Fruit fly (Drosophila melanogaster) whole organism, wandering third instar larva: Measurements from ENCODE around the gene CG31360.

ENCODE experiments used
- Abd-B ChIP-seq: fragments of >200 bp; optimal IDR thresholded peaks from 2 replicates; lab custom pipeline; 2017; ENCODE audit warnings: missing biosample characterization, missing genetic modification characterization
- CrebA ChIP-seq: fragments of 200-800 bp; sonication (Bioruptor generic); optimal IDR thresholded peaks from 2 replicates; lab custom pipeline; 2016; ENCODE audit warnings: missing biosample characterization, mild to moderate bottlenecking, missing genetic modification characterization, borderline replicate concordance
- Hnf4 ChIP-seq: fragments of 200-800 bp; sonication (Bioruptor generic); optimal IDR thresholded peaks from 2 replicates; lab custom pipeline; 2016; ENCODE audit warnings: missing biosample characterization, mild to moderate bottlenecking, missing genetic modification characterization
- Hr83 ChIP-seq: fragments of 200-300 bp; sonication (Bioruptor generic); optimal IDR thresholded peaks from 2 replicates; lab custom pipeline; 2016; ENCODE audit warnings: missing biosample characterization, mild to moderate bottlenecking, missing genetic modification characterization, moderate library complexity; ENCODE audit not compliant: poor library complexity, severe bottlenecking
- Jra ChIP-seq: sonication (Bioruptor generic); optimal IDR thresholded peaks from 2 replicates; lab custom pipeline; 2016; ENCODE audit warnings: missing biosample characterization, missing genetic modification characterization
- Rel ChIP-seq, 2 experiments: fragments of 200-800 bp; sonication (Bioruptor generic) in 1 of 2; optimal IDR thresholded peaks; 2 replicates in 1 of 2; 3 replicates in 1 of 2; lab custom pipeline; 2016 to 2019; ENCODE audit warnings: mild to moderate bottlenecking in 2 of 2, missing biosample characterization in 2 of 2, missing genetic modification characterization in 2 of 2, moderate library complexity in 1 of 2
- br ChIP-seq: fragments of 200-800 bp; sonication (Bioruptor generic); optimal IDR thresholded peaks from 2 replicates; lab custom pipeline; 2016; ENCODE audit warnings: missing biosample characterization, missing genetic modification characterization
- dl ChIP-seq, 2 experiments: fragments of 175-275, 200-275 bp in 1 of 2; fragments of 200-275 bp in 1 of 2; sonication (Bioruptor generic); optimal IDR thresholded peaks; lab custom pipeline; 2018; ENCODE audit warnings: mild to moderate bottlenecking in 2 of 2, missing biosample characterization in 2 of 2, missing genetic modification characterization in 2 of 2, moderate library complexity in 2 of 2; ENCODE audit not compliant: partially characterized antibody in 2 of 2, insufficient read depth in 1 of 2
- dsf ChIP-seq: sonication (Bioruptor generic); optimal IDR thresholded peaks from 2 replicates; lab custom pipeline; 2016; ENCODE audit warnings: missing biosample characterization, missing genetic modification characterization, borderline replicate concordance
- h ChIP-seq: fragments of 200-800 bp; sonication (Bioruptor generic); optimal IDR thresholded peaks from 3 replicates; lab custom pipeline; 2016; ENCODE audit warnings: missing biosample characterization, mild to moderate bottlenecking, missing genetic modification characterization
- lola ChIP-seq: fragments of >200 bp; optimal IDR thresholded peaks from 2 replicates; lab custom pipeline; 2017; ENCODE audit warnings: missing biosample characterization, missing genetic modification characterization
- psq ChIP-seq: fragments of 200-800 bp; sonication (Bioruptor generic); optimal IDR thresholded peaks from 3 replicates; lab custom pipeline; 2017; ENCODE audit warnings: missing biosample characterization, mild to moderate bottlenecking, missing genetic modification characterization, moderate library complexity
- tai ChIP-seq: sonication (Bioruptor generic); optimal IDR thresholded peaks from 2 replicates; lab custom pipeline; 2016; ENCODE audit warnings: missing biosample characterization, missing genetic modification characterization

- TF ChIP-seq Hr83 (GFP tag; lab: Kevin White, UChicago), result peak; percentile 76
- TF ChIP-seq br, result no peak
- TF ChIP-seq psq (GFP tag; lab: Kevin White, UChicago), result no peak
- TF ChIP-seq Jra (GFP tag; lab: Kevin White, UChicago), result no peak
- TF ChIP-seq h (GFP tag; lab: Kevin White, UChicago), result no peak
- TF ChIP-seq Abd-B (GFP tag; lab: Kevin White, UChicago), result no peak
- no peak for TF ChIP-seq Hnf4 (GFP tag; lab: Kevin White, UChicago)
- peak; percentile 89 for TF ChIP-seq Rel (GFP tag; optimal IDR thresholded peaks at IDR 0.05; lab: Kevin White, UChicago)
- no peak for TF ChIP-seq Rel (tag; optimal IDR thresholded peaks at IDR 0.05; lab: Kevin White, UChicago)
- no peak for TF ChIP-seq tai (GFP tag; lab: Kevin White, UChicago)
- TF ChIP-seq lola (GFP tag; lab: Kevin White, UChicago), result no peak
- TF ChIP-seq dsf, result no peak
- TF ChIP-seq CrebA (GFP tag; lab: Kevin White, UChicago), result no peak
- no peak for TF ChIP-seq dl (GFP tag; optimal IDR thresholded peaks at IDR 0.05; lab: Kevin White, UChicago; ENCODE audit: insufficient read depth in 1 of 2, partially characterized antibody in 2 of 2)
These were observed 15.1 kb downstream of the CG31360 start for dm6 chr3R:17699891-17700487.
